Fruit fly (Drosophila melanogaster) whole organism, wandering third instar larva: ENCODE data around the gene nab.
A peak's percentile ranks its signal among the peaks of the same experiment; 100 is the strongest.

Experiments
- Abd-B ChIP-seq: fragments of >200 bp; optimal IDR thresholded peaks from 2 replicates; lab custom pipeline; 2017; ENCODE audit warnings: missing biosample characterization, missing genetic modification characterization
- CG32264 ChIP-seq: fragments of 200-800 bp; sonication (Bioruptor generic); optimal IDR thresholded peaks from 2 replicates; lab custom pipeline; 2016; ENCODE audit warnings: missing biosample characterization, missing genetic modification characterization
- CG9705 ChIP-seq: fragments of 200-800 bp; sonication (Bioruptor generic); optimal IDR thresholded peaks from 2 replicates; lab custom pipeline; 2018; ENCODE audit warnings: missing biosample characterization, mild to moderate bottlenecking, missing genetic modification characterization
- Dfd ChIP-seq: fragments of >200 bp; optimal IDR thresholded peaks from 2 replicates; lab custom pipeline; 2017; ENCODE audit warnings: missing biosample characterization, missing genetic modification characterization
- Dif ChIP-seq: fragments of 200-275, 200-300 bp; sonication (Bioruptor generic); optimal IDR thresholded peaks from 2 replicates; lab custom pipeline; 2018; ENCODE audit warnings: missing biosample characterization, missing genetic modification characterization; ENCODE audit not compliant: partially characterized antibody
- GATAd ChIP-seq: sonication (Bioruptor generic); optimal IDR thresholded peaks from 2 replicates; lab custom pipeline; 2016; ENCODE audit warnings: missing biosample characterization, missing genetic modification characterization
- Hnf4 ChIP-seq: fragments of 200-800 bp; sonication (Bioruptor generic); optimal IDR thresholded peaks from 2 replicates; lab custom pipeline; 2016; ENCODE audit warnings: missing biosample characterization, mild to moderate bottlenecking, missing genetic modification characterization
- Hr78 ChIP-seq: fragments of >200 bp; optimal IDR thresholded peaks from 2 replicates; lab custom pipeline; 2017; ENCODE audit warnings: missing biosample characterization, missing genetic modification characterization
- Hr83 ChIP-seq: fragments of 200-300 bp; sonication (Bioruptor generic); optimal IDR thresholded peaks from 2 replicates; lab custom pipeline; 2016; ENCODE audit warnings: missing biosample characterization, mild to moderate bottlenecking, missing genetic modification characterization, moderate library complexity; ENCODE audit not compliant: poor library complexity, severe bottlenecking
- Jra ChIP-seq: sonication (Bioruptor generic); optimal IDR thresholded peaks from 2 replicates; lab custom pipeline; 2016; ENCODE audit warnings: missing biosample characterization, missing genetic modification characterization
- Myc ChIP-seq: fragments of >200 bp; optimal IDR thresholded peaks from 2 replicates; lab custom pipeline; 2017
- N ChIP-seq: fragments of >200 bp; optimal IDR thresholded peaks from 2 replicates; lab custom pipeline; 2018; ENCODE audit warnings: missing biosample characterization, missing external identifiers, missing genetic modification characterization
- Rel ChIP-seq, 2 experiments: fragments of 200-800 bp; sonication (Bioruptor generic) in 1 of 2; optimal IDR thresholded peaks; 2 replicates in 1 of 2; 3 replicates in 1 of 2; lab custom pipeline; 2016 to 2019; ENCODE audit warnings: mild to moderate bottlenecking in 2 of 2, missing biosample characterization in 2 of 2, missing genetic modification characterization in 2 of 2, moderate library complexity in 1 of 2
- Sp1 ChIP-seq: fragments of 200-800 bp; sonication (Bioruptor generic); optimal IDR thresholded peaks from 3 replicates; lab custom pipeline; 2019; ENCODE audit warnings: missing biosample characterization, mild to moderate bottlenecking, missing genetic modification characterization, moderate library complexity
- Vsx2 ChIP-seq: fragments of 200-300, 225-300 bp; sonication (Bioruptor generic); optimal IDR thresholded peaks from 2 replicates; lab custom pipeline; 2018; ENCODE audit warnings: missing biosample characterization, missing genetic modification characterization; ENCODE audit not compliant: partially characterized antibody
- dmrt93B ChIP-seq: fragments of 200-800 bp; sonication (Bioruptor generic); optimal IDR thresholded peaks from 2 replicates; lab custom pipeline; 2018; ENCODE audit warnings: missing biosample characterization, mild to moderate bottlenecking, missing genetic modification characterization
- dsf ChIP-seq: sonication (Bioruptor generic); optimal IDR thresholded peaks from 2 replicates; lab custom pipeline; 2016; ENCODE audit warnings: missing biosample characterization, missing genetic modification characterization, borderline replicate concordance
- foxo ChIP-seq, 2 experiments: fragments of 200-800 bp; sonication (Bioruptor generic); optimal IDR thresholded peaks; 2 replicates in 1 of 2; 3 replicates in 1 of 2; lab custom pipeline; 2016 to 2017; ENCODE audit warnings: missing biosample characterization in 2 of 2, missing genetic modification characterization in 2 of 2
- fru ChIP-seq: fragments of 200-800 bp; sonication (Bioruptor generic); optimal IDR thresholded peaks from 3 replicates; lab custom pipeline; 2016; ENCODE audit warnings: missing biosample characterization, mild to moderate bottlenecking, missing genetic modification characterization
- h ChIP-seq: fragments of 200-800 bp; sonication (Bioruptor generic); optimal IDR thresholded peaks from 3 replicates; lab custom pipeline; 2016; ENCODE audit warnings: missing biosample characterization, mild to moderate bottlenecking, missing genetic modification characterization
- jim ChIP-seq: fragments of 175-275, 200-325 bp; sonication (Bioruptor generic); optimal IDR thresholded peaks from 2 replicates; lab custom pipeline; 2016; ENCODE audit warnings: missing biosample characterization, mild to moderate bottlenecking, missing genetic modification characterization
- pan ChIP-seq: fragments of >200 bp; optimal IDR thresholded peaks from 2 replicates; lab custom pipeline; 2017
- psq ChIP-seq: fragments of 200-800 bp; sonication (Bioruptor generic); optimal IDR thresholded peaks from 3 replicates; lab custom pipeline; 2017; ENCODE audit warnings: missing biosample characterization, mild to moderate bottlenecking, missing genetic modification characterization, moderate library complexity
- rgr ChIP-seq: fragments of 200-800 bp; sonication (Bioruptor generic); optimal IDR thresholded peaks from 3 replicates; lab custom pipeline; 2016; ENCODE audit warnings: missing biosample characterization, mild to moderate bottlenecking, missing genetic modification characterization
- sv ChIP-seq: fragments of 200-800 bp; sonication (Bioruptor generic); optimal IDR thresholded peaks from 3 replicates; lab custom pipeline; 2016; ENCODE audit warnings: missing biosample characterization, missing genetic modification characterization
- tai ChIP-seq: sonication (Bioruptor generic); optimal IDR thresholded peaks from 2 replicates; lab custom pipeline; 2016; ENCODE audit warnings: missing biosample characterization, missing genetic modification characterization
- usp ChIP-seq: fragments of >200 bp; optimal IDR thresholded peaks from 2 replicates; lab custom pipeline; 2017; ENCODE audit warnings: missing biosample characterization, missing genetic modification characterization
- woc ChIP-seq: sonication (Bioruptor generic); optimal IDR thresholded peaks from 2 replicates; lab custom pipeline; 2016; ENCODE audit warnings: missing biosample characterization, mild to moderate bottlenecking, missing genetic modification characterization

Gene nab

DNA sequence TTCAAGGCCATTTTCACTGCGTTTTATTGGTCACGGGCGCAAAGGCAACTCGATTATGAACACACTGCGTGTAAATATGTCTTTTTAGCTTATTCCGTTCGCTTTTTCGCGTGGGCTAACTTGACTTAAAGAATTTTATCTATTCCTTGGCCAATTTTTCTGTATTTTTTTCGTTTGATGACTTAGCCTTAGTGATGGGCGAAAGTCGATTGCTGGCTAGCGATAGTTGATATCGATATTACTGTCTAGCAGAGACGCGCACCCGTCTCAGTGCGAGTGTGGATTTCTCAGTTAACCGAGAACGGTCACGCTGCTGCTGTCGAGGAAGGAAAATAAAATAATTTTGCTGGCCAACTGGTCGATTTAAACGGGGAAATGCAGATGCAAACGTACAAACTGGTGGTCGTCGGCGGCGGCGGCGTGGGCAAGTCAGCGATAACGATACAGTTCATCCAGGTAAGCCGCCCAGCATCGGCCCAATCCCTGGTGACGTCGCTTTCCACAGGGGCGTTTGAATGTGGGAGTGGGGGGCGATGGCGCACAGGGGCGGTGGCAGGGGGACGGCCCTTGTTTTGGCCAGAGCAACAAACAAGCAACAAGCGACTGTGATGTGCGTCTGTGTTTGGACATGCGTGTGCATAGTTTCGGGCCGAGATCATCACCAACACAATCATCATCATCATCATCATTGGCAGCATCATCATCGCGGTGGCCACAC is 21.8 kb downstream of the nab start, which contains the start of the genes Rop and Ras64B (continued):
- TF ChIP-seq Sp1 (GFP tag; lab: Kevin White, UChicago) (peak; percentile 46), Vsx2 (GFP tag; lab: Kevin White, UChicago) (no peak), psq (GFP tag; lab: Kevin White, UChicago) (peak; percentile 10)

dm6 chr3L:4135857-4136256 is 24.9 kb downstream of the nab start, which contains the start of gene RfC4:
Gene RfC4 (minus strand): TSS chr3L:4136038.
- TF ChIP-seq dsf (no peak), woc (GFP tag; lab: Kevin White, UChicago) (no peak)

dm6 chr3L:4133724-4134678 is 26.7 kb downstream of the nab start, which contains the start of gene ens:
Gene ens (minus strand): TSS chr3L:4134550.
- TF ChIP-seq CG32264 (GFP tag; lab: Kevin White, UChicago), result no peak
- peak; percentile 88 for TF ChIP-seq psq (GFP tag; lab: Kevin White, UChicago)
- TF ChIP-seq N, result no peak
- no peak for TF ChIP-seq Jra
- peak; percentile 33 for TF ChIP-seq Dif (GFP tag; lab: Kevin White, UChicago)
- TF ChIP-seq Dfd (GFP tag; lab: Kevin White, UChicago), result no peak
- TF ChIP-seq CG9705, result no peak
- no peak for TF ChIP-seq Hr83 (GFP tag; lab: Kevin White, UChicago)
- no peak for TF ChIP-seq jim (GFP tag; lab: Kevin White, UChicago)

dm6 chr3L:4132585-4132984 is 28.1 kb downstream of the nab start:
- no peak for TF ChIP-seq CG9705
- TF ChIP-seq tai, result no peak
- no peak for TF ChIP-seq Hr78 (GFP tag; lab: Kevin White, UChicago)
- no peak for TF ChIP-seq Hnf4 (GFP tag; lab: Kevin White, UChicago)
- TF ChIP-seq Dif (GFP tag; lab: Kevin White, UChicago), result no peak
- TF ChIP-seq fru, result no peak
- TF ChIP-seq Rel (GFP tag; optimal IDR thresholded peaks at IDR 0.05; lab: Kevin White, UChicago), result no peak
- TF ChIP-seq Rel (tag; optimal IDR thresholded peaks at IDR 0.05; lab: Kevin White, UChicago), result no peak
- no peak for TF ChIP-seq Abd-B (GFP tag; lab: Kevin White, UChicago)
- no peak for TF ChIP-seq N
- TF ChIP-seq dsf, result no peak
- TF ChIP-seq GATAd (GFP tag; lab: Kevin White, UChicago), result no peak
- TF ChIP-seq foxo (GFP tag; optimal IDR thresholded peaks at IDR 0.05; lab: Kevin White, UChicago), result no peak

dm6 chr3L:4130743-4131142 is 30.0 kb downstream of the nab start:
- TF ChIP-seq dsf (no peak), rgr (GFP tag; lab: Kevin White, UChicago) (no peak), Dfd (GFP tag; lab: Kevin White, UChicago) (no peak), fru (no peak), jim (GFP tag; lab: Kevin White, UChicago) (no peak), sv (GFP tag; lab: Kevin White, UChicago) (no peak), N (no peak), Myc (lab: Kevin White, UChicago) (no peak), usp (GFP tag; lab: Kevin White, UChicago) (no peak), CG9705 (no peak), pan (lab: Kevin White, UChicago) (no peak), dmrt93B (no peak), foxo (GFP tag; optimal IDR thresholded peaks at IDR 0.05; lab: Kevin White, UChicago) (no peak), GATAd (GFP tag; lab: Kevin White, UChicago) (no peak), Dif (GFP tag; lab: Kevin White, UChicago) (no peak), h (GFP tag; lab: Kevin White, UChicago) (no peak)
